Worm (Caenorhabditis elegans): ENCODE results near the gene T12A7.9.
A peak's percentile ranks its signal among the peaks of the same experiment; 100 is the strongest.

T12A7.9 gene

DNA sequence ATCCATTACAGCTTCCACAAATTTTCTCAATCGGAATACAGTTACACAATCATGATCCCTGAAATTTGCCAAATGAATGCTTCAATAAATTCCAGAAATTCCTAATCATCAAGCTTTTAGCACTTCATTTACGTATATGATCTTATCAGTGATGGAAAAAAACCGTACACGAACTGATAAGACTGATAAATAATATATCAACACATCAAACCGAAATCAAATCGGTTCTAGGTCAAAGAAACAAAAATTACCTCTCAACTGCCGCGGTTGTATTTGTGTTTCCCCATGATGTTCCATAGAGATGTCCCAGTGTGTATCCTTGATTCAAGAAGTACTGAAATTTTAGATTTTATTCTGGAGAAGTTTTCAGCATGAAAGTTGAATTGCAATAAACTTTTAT is 15.3 kb upstream of the T12A7.9 start:
- no peak for TF ChIP-seq nhr-43 (tag; optimal IDR thresholded peaks at IDR 0.05; ENCODE audit: poor library complexity, severe bottlenecking)
- TF ChIP-seq pqm-1 (tag; optimal IDR thresholded peaks at IDR 0.05) = peak; percentile 43
- peak; percentile 7 for TF ChIP-seq pha-4 (tag; optimal IDR thresholded peaks at IDR 0.05)
- peak; percentile 91 for TF ChIP-seq elt-2 (tag; optimal IDR thresholded peaks at IDR 0.05)

DNA sequence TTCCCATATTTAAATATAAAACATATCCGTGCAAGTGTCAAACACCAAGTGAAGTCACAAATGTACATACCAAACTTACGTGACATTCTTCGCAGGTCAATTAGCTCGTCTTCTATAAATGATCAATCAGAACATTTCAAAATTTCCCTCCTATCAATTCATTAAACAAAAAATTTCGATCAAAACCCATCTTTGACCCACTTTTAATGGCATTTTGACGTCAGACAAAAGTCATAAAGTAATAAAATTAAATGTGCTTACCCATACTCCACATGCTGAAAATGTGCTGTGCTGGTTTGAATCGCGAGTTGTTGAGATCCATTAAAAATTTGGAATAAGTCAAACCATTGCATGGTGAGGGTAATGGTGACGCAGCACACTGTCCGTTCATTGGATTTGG is 14.0 kb upstream of the T12A7.9 start:
- TF ChIP-seq pqm-1 (tag; optimal IDR thresholded peaks at IDR 0.05) (peak; percentile 38), elt-2 (tag; optimal IDR thresholded peaks at IDR 0.05) (peak; percentile 63), egl-27 (tag; optimal IDR thresholded peaks at IDR 0.05) (no peak)

DNA sequence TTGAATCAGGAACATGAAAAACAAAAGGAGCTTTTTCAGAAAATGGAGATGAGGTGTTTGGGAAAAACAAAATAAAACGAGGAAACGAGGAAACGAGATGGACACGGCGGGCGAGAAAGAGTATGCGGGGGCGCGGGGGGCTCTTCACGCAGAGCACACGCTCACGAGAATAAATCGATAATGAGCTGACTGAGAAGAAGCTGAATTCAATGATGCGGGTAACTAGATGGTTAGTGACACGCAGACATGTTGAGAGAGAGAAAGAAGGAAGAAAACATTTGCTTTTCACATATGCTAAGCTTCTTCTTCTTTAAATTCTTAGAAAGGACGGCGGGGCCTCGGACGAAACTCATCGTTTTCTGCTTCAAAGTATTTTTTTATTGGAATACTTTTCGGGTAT is 9.7 kb upstream of the T12A7.9 start:
- TF ChIP-seq nhr-237 (tag; optimal IDR thresholded peaks at IDR 0.05) (no peak), nfya-1 (tag; optimal IDR thresholded peaks at IDR 0.05; ENCODE audit: insufficient read depth) (peak; percentile 57), mml-1 (tag; optimal IDR thresholded peaks at IDR 0.05) (no peak), nhr-28 (tag; optimal IDR thresholded peaks at IDR 0.05) (no peak), egl-5 (tag; optimal IDR thresholded peaks at IDR 0.05) (peak; percentile 57), lin-15B (tag; optimal IDR thresholded peaks at IDR 0.05) (peak; percentile 40), lin-39 (tag; optimal IDR thresholded peaks at IDR 0.05) (peak; percentile 57), sea-2 (GFP tag; optimal IDR thresholded peaks at IDR 0.05) (peak; percentile 49), ztf-11 (tag; optimal IDR thresholded peaks at IDR 0.05) (no peak), pqm-1 (tag; optimal IDR thresholded peaks at IDR 0.05) (no peak), ceh-28 (tag; optimal IDR thresholded peaks at IDR 0.05) (peak; percentile 82), fkh-10 (GFP tag; optimal IDR thresholded peaks at IDR 0.05) (peak; percentile 71), nhr-11 (tag; optimal IDR thresholded peaks at IDR 0.05) (peak; percentile 4), snpc-4 (tag; optimal IDR thresholded peaks at IDR 0.05) (peak; percentile 18), hmg-11 (tag; optimal IDR thresholded peaks at IDR 0.05) (peak; percentile 57), elt-3 (tag; optimal IDR thresholded peaks at IDR 0.05) (no peak), skn-1 (tag; optimal IDR thresholded peaks at IDR 0.05) (peak; percentile 38)

DNA sequence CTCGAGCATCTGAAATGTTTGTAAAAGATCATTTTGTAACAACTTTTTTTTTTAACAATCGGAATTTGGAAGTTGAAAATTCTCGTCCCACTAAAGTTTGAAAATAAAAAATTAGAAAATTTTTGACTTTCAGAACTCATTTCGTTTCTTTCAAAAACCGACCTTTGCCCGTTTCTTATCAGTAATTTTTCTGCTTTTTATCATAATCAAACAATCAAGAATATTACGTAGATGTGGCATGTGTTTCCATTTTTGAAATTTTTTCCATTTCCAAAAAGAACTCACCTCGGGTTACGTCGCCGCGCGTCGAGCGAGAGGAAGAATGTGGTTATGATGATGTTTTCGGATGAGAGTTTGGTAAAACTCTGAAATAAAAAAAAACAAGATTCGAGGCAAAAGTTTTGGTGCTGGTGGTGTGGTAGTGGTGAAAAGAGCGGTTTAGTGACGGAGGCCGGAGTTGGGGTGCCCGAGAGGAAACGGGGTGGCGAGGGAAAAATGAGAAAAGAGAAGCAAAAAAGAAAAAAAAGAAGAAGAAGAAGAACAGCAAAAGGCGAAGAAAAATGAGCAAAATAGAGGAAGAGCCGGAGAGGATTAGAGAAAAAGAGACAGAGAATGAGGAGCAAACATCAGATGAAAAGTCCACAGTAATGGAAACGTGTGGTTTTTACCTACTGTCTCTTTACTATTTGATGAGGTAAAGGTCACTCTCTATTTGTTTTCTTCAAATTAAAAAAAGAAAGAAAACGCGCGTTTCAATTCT is 5.1 kb upstream of the T12A7.9 start, which contains the start of gene T12A7.2:
T12A7.2 (minus strand) TSS at position 412 of the 760 bp plus-strand sequence.
- TF ChIP-seq elt-2 (tag; optimal IDR thresholded peaks at IDR 0.05) (peak; percentile 80), eor-1 (tag; optimal IDR thresholded peaks at IDR 0.05) (no peak), pha-4 (tag; optimal IDR thresholded peaks at IDR 0.05) (peak; percentile 68), unc-62 (GFP tag; optimal IDR thresholded peaks at IDR 0.05) (no peak), nfya-1 (tag; optimal IDR thresholded peaks at IDR 0.05; ENCODE audit: insufficient read depth) (peak; percentile 27), nhr-43 (tag; optimal IDR thresholded peaks at IDR 0.05; ENCODE audit: poor library complexity, severe bottlenecking) (no peak), nhr-237 (tag; optimal IDR thresholded peaks at IDR 0.05) (no peak), pqm-1 (tag; optimal IDR thresholded peaks at IDR 0.05) (peak; percentile 32)

DNA sequence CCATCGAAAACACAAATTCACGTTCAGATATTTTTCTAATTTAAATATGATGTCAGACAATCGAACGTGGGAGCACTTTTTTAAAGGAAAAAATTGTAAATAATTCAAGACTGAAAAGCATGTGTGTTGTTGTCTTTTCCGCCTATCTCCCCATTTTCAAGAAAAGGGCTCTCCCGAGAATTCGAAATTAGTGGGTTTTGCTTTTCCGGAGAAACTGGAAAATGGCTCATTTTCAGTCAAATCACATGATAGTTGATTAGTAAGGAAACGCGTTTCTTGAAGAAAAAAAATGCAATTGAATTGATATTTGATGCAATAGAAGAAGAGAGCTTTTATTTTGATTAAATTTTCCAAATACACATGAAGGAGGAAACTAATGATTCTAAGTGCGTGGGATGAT is 4.0 kb upstream of the T12A7.9 start:
- no peak for TF ChIP-seq fkh-10 (GFP tag; optimal IDR thresholded peaks at IDR 0.05)

DNA sequence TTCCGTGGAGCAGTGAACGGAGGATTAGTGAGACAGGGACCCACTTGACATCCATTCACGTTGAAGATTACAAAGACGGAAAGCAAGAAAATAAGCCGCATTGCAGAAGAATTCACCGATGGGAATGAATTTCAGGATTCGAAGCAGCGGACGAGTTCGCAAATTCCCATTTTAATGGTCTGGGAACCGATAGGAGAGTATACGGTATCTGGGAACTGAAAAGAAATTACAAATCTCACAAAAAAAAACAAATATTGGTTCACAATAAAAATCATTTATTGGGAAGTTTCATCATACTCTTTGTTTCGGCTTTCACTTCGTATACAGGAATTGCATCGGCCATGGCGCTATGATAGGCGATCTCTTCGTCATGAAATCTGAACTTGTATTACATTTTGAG is 804 bp downstream of the T12A7.9 start, which contains the start of gene T12A7.10:
T12A7.10 (minus strand) TSS at position 101 of the 400 bp plus-strand sequence.
- TF ChIP-seq snpc-4 (tag; optimal IDR thresholded peaks at IDR 0.05) = no peak
- TF ChIP-seq jun-1 (tag; optimal IDR thresholded peaks at IDR 0.05) = no peak
- TF ChIP-seq egl-27 (tag; optimal IDR thresholded peaks at IDR 0.05) = no peak

DNA sequence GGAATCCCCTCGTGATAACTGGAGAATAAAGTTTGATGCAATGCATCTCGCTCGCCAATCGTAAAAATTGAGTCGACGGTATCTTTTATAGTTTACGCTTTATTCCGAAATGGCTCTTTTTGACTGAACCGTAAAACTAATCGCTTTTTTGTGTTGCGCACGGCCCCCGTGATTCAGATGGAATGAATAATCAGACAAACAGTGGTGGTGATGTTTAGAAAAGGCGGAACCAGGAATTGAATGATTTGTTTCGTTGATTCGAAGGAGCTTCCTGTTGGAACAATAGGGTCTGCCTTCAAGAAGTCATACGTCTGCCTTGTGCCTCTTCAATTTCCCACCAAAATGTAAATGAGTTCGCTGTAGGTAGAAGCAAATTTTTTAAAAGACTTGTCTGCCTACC is 1.5 kb downstream of the T12A7.9 start, which contains the start of gene scl-18:
scl-18 (minus strand) TSS at position 101 of the 400 bp plus-strand sequence.
- TF ChIP-seq snpc-4 (tag; optimal IDR thresholded peaks at IDR 0.05) = no peak

DNA sequence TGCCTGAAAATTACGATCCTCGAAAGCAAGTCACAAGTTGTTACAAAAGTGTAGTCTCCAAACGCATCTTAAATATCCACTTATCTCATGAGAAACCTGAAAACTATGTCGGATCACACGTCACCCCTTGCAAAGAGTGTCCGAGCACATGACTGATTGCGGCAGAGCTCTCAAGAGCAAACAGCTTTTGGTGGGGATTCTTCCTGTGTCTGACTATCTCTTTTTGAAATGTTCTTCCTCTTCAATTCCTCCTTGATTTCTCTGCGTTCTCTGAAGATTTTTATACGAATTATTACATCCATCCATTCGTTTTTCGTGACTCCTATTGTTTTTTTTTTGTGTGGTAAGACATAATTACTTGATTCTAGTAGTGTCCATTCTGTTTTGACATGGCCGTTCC is 7.0 kb downstream of the T12A7.9 start, which contains the start of gene T12A7.6:
T12A7.6 (plus strand) TSS at position 369 of the 400 bp plus-strand sequence.
- no peak for TF ChIP-seq nhr-25 (tag; optimal IDR thresholded peaks at IDR 0.05)
- TF ChIP-seq ceh-16 (tag; optimal IDR thresholded peaks at IDR 0.05) = no peak
- TF ChIP-seq daf-12 (tag; optimal IDR thresholded peaks at IDR 0.05) = no peak
- TF ChIP-seq elt-3 (tag; optimal IDR thresholded peaks at IDR 0.05) = no peak
- no peak for TF ChIP-seq ceh-9 (tag; optimal IDR thresholded peaks at IDR 0.05)
- no peak for TF ChIP-seq ztf-4 (tag; optimal IDR thresholded peaks at IDR 0.05)
- TF ChIP-seq tbx-2 (tag; optimal IDR thresholded peaks at IDR 0.05) = no peak
- TF ChIP-seq aly-2 (tag; optimal IDR thresholded peaks at IDR 0.05) = no peak
- TF ChIP-seq nhr-43 (tag; optimal IDR thresholded peaks at IDR 0.05; ENCODE audit: poor library complexity, severe bottlenecking) = no peak
- no peak for TF ChIP-seq lin-15B (tag; optimal IDR thresholded peaks at IDR 0.05)
- no peak for TF ChIP-seq nhr-77 (tag; optimal IDR thresholded peaks at IDR 0.05)
- no peak for TF ChIP-seq nfya-1 (tag; optimal IDR thresholded peaks at IDR 0.05; ENCODE audit: insufficient read depth)
- TF ChIP-seq ceh-28 (tag; optimal IDR thresholded peaks at IDR 0.05) = no peak
- no peak for TF ChIP-seq skn-1 (tag; optimal IDR thresholded peaks at IDR 0.05)
- no peak for TF ChIP-seq nhr-12 (tag; optimal IDR thresholded peaks at IDR 0.05)
- TF ChIP-seq pha-4 (tag; optimal IDR thresholded peaks at IDR 0.05) = no peak
- TF ChIP-seq zag-1 (tag; optimal IDR thresholded peaks at IDR 0.05) = no peak
- TF ChIP-seq nhr-237 (tag; optimal IDR thresholded peaks at IDR 0.05) = no peak
- no peak for TF ChIP-seq pqm-1 (tag; optimal IDR thresholded peaks at IDR 0.05)
